Worm (Caenorhabditis elegans) whole organism, midembryonic: Measurements from ENCODE around the gene wht-3.

Source experiments
- T22C8.4 ChIP-seq: fragments of 200-800 bp; sonication (Bioruptor generic); IDR thresholded peaks from 2 replicates; pipeline ENCODE4 v1.3.6; 2022; ENCODE audit warnings: missing genetic modification characterization, missing compliant biosample characterization
- flt-1 ChIP-seq: fragments of 200-800 bp; sonication (Bioruptor generic); IDR thresholded peaks from 2 replicates; pipeline ENCODE4 v1.3.6; 2022; ENCODE audit warnings: missing genetic modification characterization, missing compliant biosample characterization
- klf-2 ChIP-seq: fragments of 200-800 bp; sonication (Bioruptor generic); conservative IDR thresholded peaks from 2 replicates; pipeline ENCODE4 v1.3.6; 2022; ENCODE audit warnings: missing genetic modification reagents, missing genetic modification characterization, missing compliant biosample characterization
- ref-1 ChIP-seq: fragments of 200-800 bp; sonication (Bioruptor generic); conservative IDR thresholded peaks from 2 replicates; pipeline ENCODE4 v1.3.6; 2022; ENCODE audit warnings: missing genetic modification reagents, missing genetic modification characterization, missing compliant biosample characterization
- tab-1 ChIP-seq: fragments of 200-800 bp; sonication (Bioruptor generic); IDR thresholded peaks from 2 replicates; pipeline ENCODE4 v1.3.6; 2022; ENCODE audit warnings: missing genetic modification characterization, missing compliant biosample characterization

- TF ChIP-seq tab-1 (GFP tag; lab: Robert Waterston, UW), result no peak
- TF ChIP-seq ref-1 (GFP tag; lab: Robert Waterston, UW), result no peak
- TF ChIP-seq flt-1 (GFP tag; lab: Robert Waterston, UW), result no peak
- TF ChIP-seq T22C8.4 (GFP tag; lab: Robert Waterston, UW), result no peak
- no peak for TF ChIP-seq klf-2 (GFP tag; lab: Robert Waterston, UW)
Measured at ce11 chrIII:4106611-4107010, 44.8 kb downstream of the wht-3 start.
